Fruit fly (Drosophila melanogaster) whole organism, embryonic: ENCODE data around the gene dysf.

ENCODE experiments used
- Adf1 ChIP-seq: fragments of 200-800 bp; sonication (Bioruptor generic); IDR thresholded peaks from 2 replicates; pipeline ENCODE4 v1.3.6; 2022; ENCODE audit warnings: missing biosample characterization, missing genetic modification characterization
- Blimp-1 ChIP-seq: fragments of 200-800 bp; sonication (Bioruptor generic); optimal IDR thresholded peaks from 3 replicates; lab custom pipeline; 2018; ENCODE audit warnings: missing biosample characterization, missing genetic modification characterization, mild to moderate bottlenecking, moderate library complexity, missing genetic modification reagents
- CG10147 ChIP-seq: fragments of 200-800 bp; sonication (Bioruptor generic); optimal IDR thresholded peaks from 2 replicates; lab custom pipeline; 2019; ENCODE audit warnings: missing biosample characterization, mild to moderate bottlenecking, missing genetic modification characterization, moderate library complexity
- CG11247 ChIP-seq: fragments of 200-800 bp; sonication (Bioruptor generic); IDR thresholded peaks from 2 replicates; pipeline ENCODE4 v1.3.6; 2022; ENCODE audit warnings: missing biosample characterization, missing genetic modification characterization
- CG11456 ChIP-seq: fragments of 200-800 bp; sonication (Bioruptor generic); IDR thresholded peaks from 3 replicates; pipeline ENCODE4 v1.3.6; 2022; ENCODE audit warnings: missing biosample characterization, missing genetic modification characterization
- CG11723 ChIP-seq: fragments of 200-800 bp; sonication (Bioruptor generic); optimal IDR thresholded peaks from 2 replicates; lab custom pipeline; 2017; ENCODE audit warnings: missing biosample characterization, mild to moderate bottlenecking, missing genetic modification characterization
- CG12236 ChIP-seq: fragments of 200-800 bp; sonication (Bioruptor generic); optimal IDR thresholded peaks from 2 replicates; lab custom pipeline; 2016; ENCODE audit warnings: missing biosample characterization, missing genetic modification characterization
- CG13894 ChIP-seq: fragments of 200-800 bp; sonication (Bioruptor generic); optimal IDR thresholded peaks from 3 replicates; lab custom pipeline; 2018; ENCODE audit warnings: missing biosample characterization, mild to moderate bottlenecking, missing genetic modification characterization, moderate library complexity
- CG14014 ChIP-seq: fragments of 200-800 bp; sonication (Bioruptor generic); IDR thresholded peaks from 2 replicates; pipeline ENCODE4 v1.3.6; 2022; ENCODE audit warnings: missing biosample characterization, missing genetic modification characterization
- CG16779 ChIP-seq: fragments of 200-800 bp; sonication (Bioruptor generic); IDR thresholded peaks from 2 replicates; pipeline ENCODE4 v1.3.6; 2022; ENCODE audit warnings: missing biosample characterization, missing genetic modification characterization
- CG16815 ChIP-seq: fragments of 200-800 bp; sonication (Bioruptor generic); optimal IDR thresholded peaks from 3 replicates; lab custom pipeline; 2017; ENCODE audit warnings: missing biosample characterization, mild to moderate bottlenecking, missing genetic modification characterization
- CG17385 ChIP-seq: fragments of 200-800 bp; sonication (Bioruptor generic); optimal IDR thresholded peaks from 3 replicates; lab custom pipeline; 2018; ENCODE audit warnings: missing biosample characterization, mild to moderate bottlenecking, missing genetic modification characterization
- CG17612 ChIP-seq: fragments of 200-800 bp; sonication (Bioruptor generic); IDR thresholded peaks from 2 replicates; pipeline ENCODE4 v1.3.6; 2022; ENCODE audit warnings: missing biosample characterization, missing genetic modification characterization
- CG1832 ChIP-seq: fragments of 200-800 bp; sonication (Bioruptor generic); optimal IDR thresholded peaks from 2 replicates; lab custom pipeline; 2017; ENCODE audit warnings: missing biosample characterization, mild to moderate bottlenecking, missing genetic modification characterization, inconsistent platforms
- CG2889 ChIP-seq: fragments of 200-800 bp; sonication (Bioruptor generic); IDR thresholded peaks from 3 replicates; pipeline ENCODE4 v1.3.6; 2022; ENCODE audit warnings: missing biosample characterization, missing genetic modification characterization
- CG34376 ChIP-seq: fragments of 200-800 bp; sonication (Bioruptor generic); optimal IDR thresholded peaks from 2 replicates; lab custom pipeline; 2018; ENCODE audit warnings: missing biosample characterization, mild to moderate bottlenecking, missing genetic modification characterization
- CG4854 ChIP-seq: fragments of 200-800 bp; sonication (Bioruptor generic); optimal IDR thresholded peaks from 2 replicates; lab custom pipeline; 2016; ENCODE audit warnings: missing biosample characterization, missing genetic modification characterization, inconsistent platforms
- CG6791 ChIP-seq: fragments of 200-800 bp; sonication (Bioruptor generic); IDR thresholded peaks from 3 replicates; pipeline ENCODE4 v1.3.6; 2022; ENCODE audit warnings: missing biosample characterization, missing genetic modification characterization; ENCODE audit not compliant: partially characterized antibody
- CG6813 ChIP-seq: fragments of 200-800 bp; sonication (Bioruptor generic); optimal IDR thresholded peaks from 2 replicates; lab custom pipeline; 2017; ENCODE audit warnings: missing biosample characterization, missing genetic modification characterization, mild to moderate bottlenecking, moderate library complexity, missing genetic modification reagents
- CG6854 ChIP-seq: fragments of 200-800 bp; sonication (Bioruptor generic); optimal IDR thresholded peaks from 3 replicates; lab custom pipeline; 2017; ENCODE audit warnings: missing biosample characterization, mild to moderate bottlenecking, missing genetic modification characterization
- CG7271 ChIP-seq: fragments of 200-800 bp; sonication (Bioruptor generic); optimal IDR thresholded peaks from 2 replicates; lab custom pipeline; 2018; ENCODE audit warnings: missing biosample characterization, mild to moderate bottlenecking, missing genetic modification characterization, moderate library complexity
- CG8765 ChIP-seq: fragments of 200-800 bp; sonication (Bioruptor generic); IDR thresholded peaks from 2 replicates; pipeline ENCODE4 v1.3.6; 2022; ENCODE audit warnings: missing biosample characterization, missing genetic modification characterization
- CG9437 ChIP-seq: fragments of 200-800 bp; sonication (Bioruptor generic); optimal IDR thresholded peaks from 2 replicates; lab custom pipeline; 2018; ENCODE audit warnings: missing biosample characterization, mild to moderate bottlenecking, missing genetic modification characterization
- CG9797 ChIP-seq: fragments of 200-800 bp; sonication (Bioruptor generic); optimal IDR thresholded peaks from 3 replicates; lab custom pipeline; 2018; ENCODE audit warnings: missing biosample characterization, mild to moderate bottlenecking, missing genetic modification characterization
- CG9932 ChIP-seq: fragments of 200-800 bp; sonication (Bioruptor generic); IDR thresholded peaks from 2 replicates; pipeline ENCODE4 v1.3.6; 2022; ENCODE audit warnings: missing biosample characterization, missing genetic modification characterization
- CHES-1-like ChIP-seq: fragments of 200-800 bp; sonication (Bioruptor generic); optimal IDR thresholded peaks from 2 replicates; lab custom pipeline; 2016; ENCODE audit warnings: missing biosample characterization, missing genetic modification characterization
- Dfd ChIP-seq, 2 experiments: fragments of >200 bp; optimal IDR thresholded peaks; 2 replicates each; lab custom pipeline; 2017; ENCODE audit warnings: missing biosample characterization in 2 of 2, missing genetic modification characterization in 2 of 2
- Meics ChIP-seq: fragments of 200-800 bp; sonication (Bioruptor generic); optimal IDR thresholded peaks from 2 replicates; lab custom pipeline; 2017; ENCODE audit warnings: missing biosample characterization, mild to moderate bottlenecking, missing genetic modification characterization
- PHDP ChIP-seq: fragments of 200-800 bp; sonication (Bioruptor generic); optimal IDR thresholded peaks from 3 replicates; lab custom pipeline; 2018; ENCODE audit warnings: missing biosample characterization, mild to moderate bottlenecking, missing genetic modification characterization, moderate library complexity
- Sin3A ChIP-seq: fragments of >200 bp; optimal IDR thresholded peaks from 2 replicates; lab custom pipeline; 2018
- Six4 ChIP-seq: fragments of 200-800 bp; sonication (Bioruptor generic); optimal IDR thresholded peaks from 2 replicates; lab custom pipeline; 2016; ENCODE audit warnings: missing biosample characterization, missing genetic modification characterization
- Sry-β ChIP-seq: fragments of 200-800 bp; sonication (Bioruptor generic); optimal IDR thresholded peaks from 2 replicates; lab custom pipeline; 2018; ENCODE audit warnings: missing biosample characterization, mild to moderate bottlenecking, missing genetic modification characterization, moderate library complexity
- ac ChIP-seq: fragments of 200-800 bp; sonication (Bioruptor generic); optimal IDR thresholded peaks from 3 replicates; lab custom pipeline; 2017; ENCODE audit warnings: missing biosample characterization, mild to moderate bottlenecking, missing genetic modification characterization
- bab2 ChIP-seq: fragments of 200-800 bp; sonication (Bioruptor generic); optimal IDR thresholded peaks from 2 replicates; lab custom pipeline; 2016; ENCODE audit warnings: missing biosample characterization, missing genetic modification characterization
- btn ChIP-seq: fragments of 200-800 bp; sonication (Bioruptor generic); optimal IDR thresholded peaks from 2 replicates; lab custom pipeline; 2016; ENCODE audit warnings: missing biosample characterization, missing genetic modification characterization
- crol ChIP-seq: fragments of 200-800 bp; sonication (Bioruptor generic); IDR thresholded peaks from 2 replicates; pipeline ENCODE4 v1.3.6; 2022; ENCODE audit warnings: missing biosample characterization, missing genetic modification characterization
- eyg ChIP-seq: fragments of 200-800 bp; sonication (Bioruptor generic); optimal IDR thresholded peaks from 3 replicates; lab custom pipeline; 2016; ENCODE audit warnings: missing biosample characterization, missing genetic modification characterization
- gsb ChIP-seq: fragments of 200-800 bp; sonication (Bioruptor generic); IDR thresholded peaks from 2 replicates; pipeline ENCODE4 v1.3.6; 2022; ENCODE audit warnings: missing biosample characterization, missing genetic modification characterization
- mld ChIP-seq: fragments of 200-800 bp; sonication (Bioruptor generic); IDR thresholded peaks from 3 replicates; pipeline ENCODE4 v1.3.6; 2022; ENCODE audit warnings: missing biosample characterization, missing genetic modification characterization; ENCODE audit not compliant: partially characterized antibody
- odd ChIP-seq: fragments of 200-800 bp; sonication (Bioruptor generic); optimal IDR thresholded peaks from 2 replicates; lab custom pipeline; 2017; ENCODE audit warnings: missing biosample characterization, mild to moderate bottlenecking, missing genetic modification characterization
- org-1 ChIP-seq: fragments of 200-800 bp; sonication (Bioruptor generic); optimal IDR thresholded peaks from 2 replicates; lab custom pipeline; 2017; ENCODE audit warnings: missing biosample characterization, missing genetic modification characterization
- pan ChIP-seq, 4 experiments: fragments of >200 bp in 3 of 4; fragments of 200-800 bp in 1 of 4; sonication (Bioruptor generic) in 1 of 4; optimal IDR thresholded peaks in 3 of 4; IDR thresholded peaks in 1 of 4; 2 replicates each; pipeline versions ENCODE4 v1.3.6 to Lab custom; 2017 to 2022; ENCODE audit warnings: missing biosample characterization in 2 of 4, missing genetic modification characterization in 2 of 4, mixed read lengths in 1 of 4
- psq ChIP-seq: fragments of 200-800 bp; sonication (Bioruptor generic); optimal IDR thresholded peaks from 2 replicates; lab custom pipeline; 2017; ENCODE audit warnings: missing biosample characterization, missing genetic modification characterization
- repo ChIP-seq: fragments of 200-800 bp; sonication (Bioruptor generic); optimal IDR thresholded peaks from 2 replicates; lab custom pipeline; 2016; ENCODE audit warnings: missing biosample characterization, missing genetic modification characterization
- rib ChIP-seq: fragments of 200-800 bp; sonication (Bioruptor generic); IDR thresholded peaks from 2 replicates; pipeline ENCODE4 v1.3.6; 2022; ENCODE audit warnings: missing biosample characterization, missing genetic modification characterization
- sc ChIP-seq, 3 experiments: fragments of >200 bp in 2 of 3; fragments of 200-800 bp in 1 of 3; sonication (Bioruptor generic) in 1 of 3; optimal IDR thresholded peaks; 2 replicates in 2 of 3; 3 replicates in 1 of 3; lab custom pipeline; 2017; ENCODE audit warnings: mild to moderate bottlenecking in 1 of 3, missing biosample characterization in 1 of 3, missing genetic modification characterization in 1 of 3, missing genetic modification reagents in 1 of 3
- sim ChIP-seq: fragments of 200-800 bp; sonication (Bioruptor generic); IDR thresholded peaks from 2 replicates; pipeline ENCODE4 v1.3.6; 2022; ENCODE audit warnings: missing biosample characterization, missing genetic modification characterization
- tin ChIP-seq: fragments of 200-800 bp; sonication (Bioruptor generic); optimal IDR thresholded peaks from 3 replicates; lab custom pipeline; 2016; ENCODE audit warnings: missing biosample characterization, missing genetic modification characterization
- wdn ChIP-seq: fragments of 200-800 bp; sonication (Bioruptor generic); IDR thresholded peaks from 2 replicates; pipeline ENCODE4 v1.3.6; 2022; ENCODE audit warnings: missing biosample characterization, missing genetic modification characterization

Gene dysf

DNA sequence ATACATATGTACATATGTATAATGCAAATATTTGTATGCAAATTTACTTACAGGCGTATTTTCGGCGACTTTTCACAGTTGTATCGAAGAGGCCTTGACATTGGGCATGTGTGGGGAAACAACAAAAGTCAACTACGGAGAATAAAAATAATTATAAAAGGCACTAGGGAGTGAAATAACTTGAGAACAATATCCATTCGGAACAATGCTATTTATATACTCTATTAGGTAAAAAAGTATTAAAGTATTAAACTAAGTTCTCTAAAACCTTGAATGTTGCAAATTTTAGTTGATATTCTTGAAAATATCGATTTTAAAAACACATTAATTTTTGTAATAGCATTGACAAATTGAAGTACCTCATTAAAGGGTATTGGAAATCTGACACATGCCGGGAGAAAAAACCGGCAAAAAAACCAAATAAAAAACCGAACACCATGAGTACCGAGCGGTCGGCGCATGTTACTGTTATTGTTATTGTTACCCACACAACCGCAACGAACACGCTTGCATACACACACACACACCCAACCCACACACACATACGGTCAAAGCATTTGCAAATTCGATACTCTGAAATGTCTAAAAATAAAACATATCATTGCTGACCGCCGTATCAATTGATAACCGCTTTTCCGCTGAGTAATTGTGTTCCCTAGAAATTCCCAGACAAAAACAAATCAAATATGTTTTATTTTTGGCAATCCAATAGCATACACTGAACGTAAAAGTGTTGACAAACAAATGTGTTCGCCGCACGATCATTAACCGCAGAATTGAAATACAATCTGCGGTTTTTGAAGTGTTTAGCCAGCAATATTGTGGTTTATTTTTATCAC lies 6.0 kb upstream of the dysf start (continued):
- TF ChIP-seq gsb (GFP tag; lab: Robert Waterston, UW) (no peak), CG11723 (GFP tag; lab: Kevin White, UChicago) (no peak), CG17385 (GFP tag; lab: Kevin White, UChicago) (peak; percentile 16), CG6791 (GFP tag; lab: Robert Waterston, UW) (no peak), Sin3A (no peak), CG6854 (GFP tag; lab: Kevin White, UChicago) (no peak), Six4 (GFP tag; lab: Kevin White, UChicago) (no peak), CG34376 (GFP tag; lab: Kevin White, UChicago) (no peak), sc (optimal IDR thresholded peaks at IDR 0.05; lab: Kevin White, UChicago) (no peak), sc (GFP tag; optimal IDR thresholded peaks at IDR 0.05; lab: Kevin White, UChicago) (no peak), CG2889 (GFP tag; lab: Robert Waterston, UW) (no peak), CG9437 (no peak), crol (GFP tag; lab: Robert Waterston, UW) (no peak), CG11247 (no peak), btn (GFP tag; lab: Kevin White, UChicago) (no peak), CG13894 (tag; lab: Kevin White, UChicago) (no peak), CG16815 (GFP tag; lab: Kevin White, UChicago) (peak; percentile 8), org-1 (GFP tag; lab: Kevin White, UChicago) (no peak), CG11456 (GFP tag; lab: Robert Waterston, UW) (no peak), CG12236 (no peak), CG10147 (GFP tag; lab: Kevin White, UChicago) (peak; percentile 28), pan (optimal IDR thresholded peaks at IDR 0.05; lab: Kevin White, UChicago) (no peak), pan (GFP tag; optimal IDR thresholded peaks at IDR 0.05 in 1 of 2, IDR thresholded peaks at IDR 0.05 in 1 of 2) (peak in 1 of 2 experiments; percentile 70), PHDP (tag; lab: Kevin White, UChicago) (peak; percentile 46), CG7271 (tag; lab: Kevin White, UChicago) (no peak), tin (GFP tag; lab: Kevin White, UChicago) (no peak), CG9932 (peak; percentile 43; the same call in 1 of the 2 replicates), Sry-β (no peak), eyg (no peak), Adf1 (no peak), CG8765 (GFP tag; lab: Robert Waterston, UW) (no peak), CG4854 (GFP tag; lab: Kevin White, UChicago) (no peak), CG9797 (GFP tag; lab: Kevin White, UChicago) (no peak), odd (GFP tag; lab: Kevin White, UChicago) (no peak), Meics (GFP tag; lab: Kevin White, UChicago) (peak; percentile 70), psq (no peak), CG6813 (GFP tag; lab: Kevin White, UChicago) (no peak), CG1832 (GFP tag; lab: Kevin White, UChicago) (no peak), CG14014 (GFP tag; lab: Robert Waterston, UW) (peak; percentile 28; the same call in 1 of the 2 replicates), Blimp-1 (GFP tag; lab: Kevin White, UChicago) (peak; percentile 31), rib (GFP tag; lab: Robert Waterston, UW) (peak; percentile 47; the same call in 1 of the 2 replicates), CG16779 (GFP tag; lab: Robert Waterston, UW) (no peak), repo (no peak), bab2 (GFP tag; lab: Kevin White, UChicago) (peak; percentile 17), ac (GFP tag; lab: Kevin White, UChicago) (no peak), Dfd (GFP tag; optimal IDR thresholded peaks at IDR 0.05; lab: Kevin White, UChicago) (no peak), CHES-1-like (GFP tag; lab: Kevin White, UChicago) (no peak), mld (GFP tag; lab: Robert Waterston, UW) (no peak), wdn (GFP tag; lab: Robert Waterston, UW) (0 out of 2 replicates have a peak, but pooled peaks have one; percentile 35), CG17612 (no peak), sim (no peak)
